Fruit fly (Drosophila melanogaster): ENCODE measurements around the gene Cyp311a1.

Gene Cyp311a1

dm6 chrX:12018440-12019101 is 12.7 kb downstream of the Cyp311a1 start, which contains the start of gene Lsm12a:
Lsm12a (plus strand) TSS chrX:12018640.
- TF ChIP-seq CG17801 (GFP tag; optimal IDR thresholded peaks at IDR 0.05; ENCODE audit: partially characterized antibody): no peak

DNA sequence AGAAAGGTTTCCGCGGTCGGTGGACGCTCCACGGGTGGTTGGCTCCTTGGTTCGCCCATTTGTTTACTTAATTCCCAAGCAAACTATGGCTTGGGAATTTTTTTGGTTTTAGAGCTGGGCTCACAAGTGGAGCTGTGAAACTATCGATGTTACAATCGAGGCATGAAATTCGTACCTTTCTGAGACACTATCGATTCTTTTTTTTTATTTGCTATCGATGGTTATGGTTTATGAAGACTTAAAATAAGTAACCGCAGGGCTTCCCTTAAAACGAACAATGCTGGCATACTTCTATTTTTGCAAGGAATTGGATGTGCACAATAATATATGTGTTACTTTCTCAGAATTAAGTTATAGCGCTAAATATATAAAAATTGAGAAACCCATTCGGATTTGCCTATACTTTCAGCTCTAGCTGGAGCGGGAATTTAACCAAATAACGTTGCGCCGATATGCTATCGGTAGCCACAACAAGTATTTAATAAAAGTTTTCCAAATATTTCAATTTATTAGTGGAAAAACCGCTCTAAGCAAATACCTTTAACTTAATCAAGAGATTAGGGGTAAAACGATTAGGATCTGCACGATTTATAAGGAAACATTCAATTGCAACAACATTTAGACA is 13.3 kb downstream of the Cyp311a1 start, which contains the start of gene Chrac-16:
TSS of gene Chrac-16 (minus strand) at position 147 of the 625 bp plus-strand sequence.
- TF ChIP-seq CG17801 (GFP tag; optimal IDR thresholded peaks at IDR 0.05; ENCODE audit: partially characterized antibody): no peak

dm6 chrX:12014800-12015389 is 16.4 kb downstream of the Cyp311a1 start:
- peak; percentile 31 for TF ChIP-seq CG17801 (GFP tag; optimal IDR thresholded peaks at IDR 0.05; ENCODE audit: partially characterized antibody)

DNA sequence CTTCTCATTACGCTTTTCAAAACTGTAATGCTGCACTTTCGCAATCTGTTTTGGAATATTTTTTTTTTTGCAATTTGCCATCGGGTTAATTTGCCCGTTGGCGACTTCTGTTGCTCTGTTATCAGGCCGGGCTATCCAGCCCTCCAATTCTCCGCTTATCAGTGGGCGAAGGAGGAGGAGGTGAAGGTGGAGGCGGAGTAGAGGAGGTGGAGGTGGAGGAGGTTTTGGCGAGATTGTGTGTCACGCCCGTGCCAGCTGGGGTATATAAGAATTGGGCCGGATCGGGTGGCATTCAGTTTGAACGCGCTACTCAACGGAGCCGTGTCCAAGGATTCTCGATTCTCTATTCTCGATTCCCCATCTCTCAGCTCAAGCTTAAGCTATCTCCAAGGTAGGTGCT is 17.1 kb downstream of the Cyp311a1 start:
- TF ChIP-seq CG17801 (GFP tag; optimal IDR thresholded peaks at IDR 0.05; ENCODE audit: partially characterized antibody): no peak

- TF ChIP-seq CG17801 (GFP tag; optimal IDR thresholded peaks at IDR 0.05; ENCODE audit: partially characterized antibody): no peak
These were observed 18.2 kb downstream of the Cyp311a1 start for dm6 chrX:12013098-12013493.

dm6 chrX:12012149-12013097 is 18.8 kb downstream of the Cyp311a1 start, which contains the start of the genes CG1492 and regucalcin:
CG1492 (minus strand) TSS chrX:12012211.
regucalcin (plus strand) TSS chrX:12012377.
- TF ChIP-seq CG17801 (GFP tag; optimal IDR thresholded peaks at IDR 0.05; ENCODE audit: partially characterized antibody): no peak

dm6 chrX:12007593-12007992 is 23.7 kb downstream of the Cyp311a1 start:
- no peak for TF ChIP-seq CG17801 (GFP tag; optimal IDR thresholded peaks at IDR 0.05; ENCODE audit: partially characterized antibody)

dm6 chrX:12006678-12007441 is 24.4 kb downstream of the Cyp311a1 start, which contains the start of gene CG1806:
CG1806 (plus strand) TSS chrX:12007176.
- TF ChIP-seq CG17801 (GFP tag; optimal IDR thresholded peaks at IDR 0.05; ENCODE audit: partially characterized antibody): peak; percentile 96

DNA sequence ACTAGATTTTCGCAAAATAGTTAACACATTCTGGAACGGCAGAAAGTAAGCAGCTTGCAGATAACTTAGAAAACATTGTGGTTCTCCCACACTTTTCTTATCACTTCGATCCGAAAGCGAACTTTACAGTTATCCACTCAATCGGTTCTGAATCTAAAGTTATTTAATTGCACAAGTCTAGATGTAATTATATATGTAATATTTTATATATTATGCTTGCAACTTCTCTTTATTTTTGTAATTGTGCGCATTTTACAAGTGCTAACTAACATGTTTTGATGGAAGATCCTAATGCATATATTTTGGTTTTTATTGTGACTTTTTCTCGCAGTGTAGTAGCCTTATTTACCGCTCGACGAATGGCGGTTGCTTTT is 26.9 kb downstream of the Cyp311a1 start:
- TF ChIP-seq CG17801 (GFP tag; optimal IDR thresholded peaks at IDR 0.05; ENCODE audit: partially characterized antibody): no peak

DNA sequence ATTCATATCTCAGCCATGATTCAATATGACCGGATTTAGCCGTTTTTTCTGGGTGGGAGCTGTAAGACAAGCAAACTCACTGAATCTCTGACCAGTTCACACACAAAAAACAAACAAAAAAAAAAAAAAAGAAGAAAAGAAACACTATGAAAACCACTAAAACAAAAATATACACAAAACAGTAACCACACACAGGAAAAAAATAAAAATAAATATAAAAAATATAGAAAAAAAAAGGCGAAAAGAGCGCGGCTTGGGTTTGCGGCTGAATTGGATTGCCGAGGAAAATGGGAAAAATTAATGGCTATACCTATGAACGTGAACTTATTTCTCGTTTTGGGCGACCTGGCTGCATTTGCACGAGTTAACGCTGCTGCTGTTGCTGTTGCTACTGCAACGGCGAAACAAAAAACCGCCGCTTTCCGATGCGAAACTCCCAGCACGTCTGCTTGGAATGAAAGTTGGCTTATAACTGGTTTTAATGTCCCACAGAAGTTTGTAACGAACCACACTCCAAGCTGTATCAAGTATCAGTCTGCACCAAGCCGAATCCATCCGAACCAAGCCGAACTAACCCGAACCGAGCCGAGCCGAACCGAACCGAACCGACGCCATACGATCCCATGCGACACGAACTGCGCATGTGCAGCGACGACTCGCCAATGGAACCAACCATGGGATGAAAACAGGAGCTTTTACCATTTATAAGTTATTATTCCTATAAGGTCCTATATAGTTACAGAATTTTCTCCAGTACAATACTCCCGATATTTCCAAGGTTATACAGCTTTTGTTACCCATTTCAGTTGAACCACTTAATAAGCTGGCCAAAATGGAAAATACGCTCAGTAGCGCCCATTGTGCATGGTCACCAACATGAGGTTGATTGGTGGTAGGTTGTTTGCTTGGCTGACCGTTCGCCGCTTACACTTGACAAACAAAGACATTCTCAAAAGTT is 27.5 kb downstream of the Cyp311a1 start, which contains the start of gene fw:
TSS of gene fw (minus strand) at position 478 of the 958 bp plus-strand sequence.
- TF ChIP-seq CG17801 (GFP tag; optimal IDR thresholded peaks at IDR 0.05; ENCODE audit: partially characterized antibody): no peak

DNA sequence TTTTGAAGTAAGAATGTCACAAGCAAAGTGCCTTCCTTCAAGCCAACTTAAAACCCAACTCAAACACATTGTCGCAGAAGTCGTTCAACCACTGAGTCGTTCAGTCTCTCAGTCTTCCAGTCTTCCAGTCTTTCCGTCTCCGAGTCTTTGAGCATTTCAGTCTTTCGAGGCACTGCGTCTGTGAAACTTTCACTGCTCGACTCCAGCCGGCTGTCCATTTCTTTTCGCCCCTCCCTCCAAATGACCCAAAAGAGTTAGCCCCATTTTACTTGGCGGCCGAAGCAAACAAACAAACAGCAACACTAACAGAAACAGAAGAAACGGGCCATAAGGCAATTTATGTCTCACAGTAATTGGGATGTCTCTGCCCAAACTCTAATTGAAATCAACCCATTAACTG is 30.3 kb downstream of the Cyp311a1 start:
- no peak for TF ChIP-seq CG17801 (GFP tag; optimal IDR thresholded peaks at IDR 0.05; ENCODE audit: partially characterized antibody)

dm6 chrX:11999974-12000618 is 31.2 kb downstream of the Cyp311a1 start:
- no peak for TF ChIP-seq CG17801 (GFP tag; optimal IDR thresholded peaks at IDR 0.05; ENCODE audit: partially characterized antibody)
